Worm (Caenorhabditis elegans) whole organism, L3 larva: ENCODE data around the gene rbm-42.

ENCODE experiments used
- R02D3.7 ChIP-seq: fragments of 150-350 bp; optimal IDR thresholded peaks from 2 replicates; lab custom pipeline; 2014; ENCODE audit warnings: missing biosample characterization, missing genetic modification characterization
- aly-2 ChIP-seq: fragments of 150-350 bp; optimal IDR thresholded peaks from 2 replicates; lab custom pipeline; 2014; ENCODE audit warnings: missing biosample characterization, missing genetic modification characterization
- ama-1 ChIP-seq: fragments of 150-350 bp; optimal IDR thresholded peaks from 2 replicates; lab custom pipeline; 2018
- ceh-16 ChIP-seq: sonication (generic microtip); optimal IDR thresholded peaks from 2 replicates; lab custom pipeline; 2017; ENCODE audit warnings: missing biosample characterization, missing genetic modification characterization
- ceh-28 ChIP-seq: fragments of 150-350 bp; optimal IDR thresholded peaks from 2 replicates; lab custom pipeline; 2014; ENCODE audit warnings: missing biosample characterization, missing genetic modification reagents, missing genetic modification characterization
- ceh-82 ChIP-seq: fragments of 150-350 bp; optimal IDR thresholded peaks from 2 replicates; lab custom pipeline; 2014; ENCODE audit warnings: missing biosample characterization, missing genetic modification characterization
- ceh-9 ChIP-seq: sonication (generic microtip); optimal IDR thresholded peaks from 2 replicates; lab custom pipeline; 2018; ENCODE audit warnings: missing biosample characterization, missing genetic modification characterization
- daf-12 ChIP-seq: fragments of 150-350 bp; optimal IDR thresholded peaks from 2 replicates; lab custom pipeline; 2014; ENCODE audit warnings: missing biosample characterization, missing genetic modification reagents, missing genetic modification characterization
- egl-27 ChIP-seq: sonication (generic microtip); optimal IDR thresholded peaks from 4 replicates; lab custom pipeline; 2017; ENCODE audit warnings: missing biosample characterization, missing genetic modification reagents, missing genetic modification characterization
- egl-5 ChIP-seq: fragments of 150-350 bp; optimal IDR thresholded peaks from 2 replicates; lab custom pipeline; 2017; ENCODE audit warnings: missing biosample characterization, missing genetic modification reagents, missing genetic modification characterization, inconsistent platforms
- elt-1 ChIP-seq: fragments of 150-350 bp; optimal IDR thresholded peaks from 2 replicates; lab custom pipeline; 2014; ENCODE audit warnings: missing biosample characterization, missing genetic modification characterization
- elt-2 ChIP-seq: sonication (generic microtip); optimal IDR thresholded peaks from 2 replicates; lab custom pipeline; 2016; ENCODE audit warnings: missing genetic modification reagents, mild to moderate bottlenecking, missing genetic modification characterization, missing compliant biosample characterization
- elt-3 ChIP-seq, 3 experiments: fragments of 150-350 bp in 1 of 3; sonication (generic microtip) in 2 of 3; optimal IDR thresholded peaks; 2 replicates in 2 of 3; 4 replicates in 1 of 3; lab custom pipeline; 2014 to 2017; ENCODE audit warnings: missing biosample characterization in 3 of 3, missing genetic modification characterization in 3 of 3
- fkh-2 ChIP-seq: fragments of 150-350 bp; optimal IDR thresholded peaks from 2 replicates; lab custom pipeline; 2014; ENCODE audit warnings: missing biosample characterization, missing genetic modification reagents, missing genetic modification characterization
- fos-1 ChIP-seq: fragments of 150-350 bp; optimal IDR thresholded peaks from 2 replicates; lab custom pipeline; 2014; ENCODE audit warnings: missing biosample characterization, missing genetic modification characterization
- hmg-11 ChIP-seq: sonication (generic microtip); optimal IDR thresholded peaks from 2 replicates; lab custom pipeline; 2016; ENCODE audit warnings: missing genetic modification characterization, missing compliant biosample characterization
- jun-1 ChIP-seq: fragments of 150-350 bp; optimal IDR thresholded peaks from 2 replicates; lab custom pipeline; 2014; ENCODE audit warnings: missing biosample characterization, missing genetic modification reagents, missing genetic modification characterization
- lin-15B ChIP-seq: fragments of 150-350 bp; optimal IDR thresholded peaks from 2 replicates; lab custom pipeline; 2014; ENCODE audit warnings: missing biosample characterization, missing genetic modification characterization
- lin-39 ChIP-seq: fragments of 150-350 bp; optimal IDR thresholded peaks from 2 replicates; lab custom pipeline; 2018; ENCODE audit warnings: missing biosample characterization, missing genetic modification reagents, missing genetic modification characterization
- lsy-12 ChIP-seq: sonication (generic microtip); optimal IDR thresholded peaks from 2 replicates; lab custom pipeline; 2016; ENCODE audit warnings: mild to moderate bottlenecking, missing genetic modification characterization, missing compliant biosample characterization
- mdl-1 ChIP-seq: fragments of 150-350 bp; optimal IDR thresholded peaks from 2 replicates; lab custom pipeline; 2014; ENCODE audit warnings: missing biosample characterization, missing genetic modification characterization
- mml-1 ChIP-seq: fragments of 150-350 bp; sonication (generic microtip); optimal IDR thresholded peaks from 3 replicates; lab custom pipeline; 2014; ENCODE audit warnings: missing biosample characterization, missing genetic modification characterization
- nfya-1 ChIP-seq: sonication (generic microtip); optimal IDR thresholded peaks from 2 replicates; lab custom pipeline; 2017; ENCODE audit warnings: missing genetic modification characterization, mild to moderate bottlenecking, missing compliant biosample characterization, antibody characterized with exemption, moderate library complexity; ENCODE audit not compliant: insufficient read depth
- nhr-11 ChIP-seq: fragments of 150-350 bp; optimal IDR thresholded peaks from 2 replicates; lab custom pipeline; 2014; ENCODE audit warnings: missing biosample characterization, missing genetic modification characterization
- nhr-23 ChIP-seq: fragments of 150-350 bp; optimal IDR thresholded peaks from 2 replicates; lab custom pipeline; 2014; ENCODE audit warnings: missing biosample characterization, missing genetic modification reagents, missing genetic modification characterization
- nhr-25 ChIP-seq: sonication (generic microtip); optimal IDR thresholded peaks from 2 replicates; lab custom pipeline; 2017; ENCODE audit warnings: missing biosample characterization, missing genetic modification characterization
- nhr-28 ChIP-seq: fragments of 150-350 bp; optimal IDR thresholded peaks from 2 replicates; lab custom pipeline; 2014; ENCODE audit warnings: missing biosample characterization, missing genetic modification characterization
- nhr-43 ChIP-seq: sonication (generic microtip); optimal IDR thresholded peaks from 2 replicates; lab custom pipeline; 2016; ENCODE audit warnings: mild to moderate bottlenecking, missing genetic modification characterization, missing compliant biosample characterization; ENCODE audit not compliant: poor library complexity, severe bottlenecking
- nhr-76 ChIP-seq: fragments of 150-350 bp; sonication (generic microtip); optimal IDR thresholded peaks from 5 replicates; lab custom pipeline; 2014; ENCODE audit warnings: missing biosample characterization, missing genetic modification characterization
- nhr-77 ChIP-seq: fragments of 150-350 bp; optimal IDR thresholded peaks from 2 replicates; lab custom pipeline; 2014; ENCODE audit warnings: missing biosample characterization, missing genetic modification characterization
- pha-4 ChIP-seq: fragments of 150-350 bp; optimal IDR thresholded peaks from 2 replicates; lab custom pipeline; 2014; ENCODE audit warnings: missing biosample characterization, missing genetic modification reagents, missing genetic modification characterization
- pqm-1 ChIP-seq: fragments of 150-350 bp; optimal IDR thresholded peaks from 2 replicates; lab custom pipeline; 2017; ENCODE audit warnings: missing biosample characterization, missing genetic modification characterization, inconsistent platforms
- skn-1 ChIP-seq: fragments of 150-350 bp; optimal IDR thresholded peaks from 2 replicates; lab custom pipeline; 2014; ENCODE audit warnings: missing biosample characterization, missing genetic modification characterization
- snpc-4 ChIP-seq: fragments of 150-350 bp; optimal IDR thresholded peaks from 2 replicates; lab custom pipeline; 2014; ENCODE audit warnings: missing biosample characterization, missing genetic modification characterization
- tbx-2 ChIP-seq: sonication (generic microtip); optimal IDR thresholded peaks from 2 replicates; lab custom pipeline; 2016; ENCODE audit warnings: mild to moderate bottlenecking, missing genetic modification characterization, missing compliant biosample characterization
- unc-39 ChIP-seq: sonication (generic microtip); optimal IDR thresholded peaks from 4 replicates; lab custom pipeline; 2017; ENCODE audit warnings: missing biosample characterization, missing genetic modification characterization
- unc-62 ChIP-seq: fragments of 150-350 bp; sonication (generic microtip); optimal IDR thresholded peaks from 4 replicates; lab custom pipeline; 2014; ENCODE audit warnings: missing biosample characterization, missing genetic modification reagents, missing genetic modification characterization
- zag-1 ChIP-seq: fragments of 150-350 bp; optimal IDR thresholded peaks from 2 replicates; lab custom pipeline; 2014; ENCODE audit warnings: missing biosample characterization, missing genetic modification characterization
- ztf-11 ChIP-seq: fragments of 150-350 bp; optimal IDR thresholded peaks from 2 replicates; lab custom pipeline; 2014; ENCODE audit warnings: missing biosample characterization, missing genetic modification characterization

rbm-42 gene

DNA sequence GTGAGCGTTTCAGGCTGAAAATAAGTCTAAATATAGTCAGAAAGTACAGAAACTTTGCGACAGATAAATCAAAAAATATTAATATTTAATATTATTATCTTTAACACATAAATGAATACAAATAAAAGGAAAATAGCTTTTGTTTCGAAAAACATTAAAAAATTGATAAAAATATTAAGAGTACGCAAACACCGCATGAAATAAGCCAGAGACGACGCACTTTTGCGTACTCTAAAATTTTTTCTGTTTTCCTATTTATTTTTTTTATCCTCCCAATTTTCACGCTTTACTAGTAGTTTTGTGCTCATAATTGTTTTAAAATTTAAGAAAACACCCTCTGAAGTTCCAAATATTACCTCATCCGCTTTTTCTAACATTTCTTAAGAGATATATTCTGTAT is at the start of gene rbm-42, which contains the start of gene grwd-1:
rbm-42 (minus strand) TSS at position 93 of the 400 bp plus-strand sequence.
grwd-1 (plus strand) TSS at position 328 of the 400 bp plus-strand sequence.
- TF ChIP-seq ceh-28 (tag; lab: Kevin White, UChicago) (no peak), pha-4 (tag; lab: Kevin White, UChicago) (peak; percentile 76), nfya-1 (tag; lab: Kevin White, UChicago) (no peak), ceh-9 (tag; lab: Kevin White, UChicago) (no peak), nhr-43 (tag; lab: Kevin White, UChicago) (no peak), unc-62 (GFP tag; lab: Kevin White, UChicago) (no peak), tbx-2 (tag; lab: Kevin White, UChicago) (no peak), lin-15B (peak; percentile 26), nhr-77 (tag; lab: Kevin White, UChicago) (no peak), pqm-1 (no peak), ama-1 (lab: Kevin White, UChicago) (no peak), skn-1 (tag; lab: Kevin White, UChicago) (no peak), mdl-1 (no peak), unc-39 (tag; lab: Kevin White, UChicago) (no peak), elt-1 (tag; lab: Kevin White, UChicago) (no peak), egl-5 (tag; lab: Kevin White, UChicago) (no peak)

DNA sequence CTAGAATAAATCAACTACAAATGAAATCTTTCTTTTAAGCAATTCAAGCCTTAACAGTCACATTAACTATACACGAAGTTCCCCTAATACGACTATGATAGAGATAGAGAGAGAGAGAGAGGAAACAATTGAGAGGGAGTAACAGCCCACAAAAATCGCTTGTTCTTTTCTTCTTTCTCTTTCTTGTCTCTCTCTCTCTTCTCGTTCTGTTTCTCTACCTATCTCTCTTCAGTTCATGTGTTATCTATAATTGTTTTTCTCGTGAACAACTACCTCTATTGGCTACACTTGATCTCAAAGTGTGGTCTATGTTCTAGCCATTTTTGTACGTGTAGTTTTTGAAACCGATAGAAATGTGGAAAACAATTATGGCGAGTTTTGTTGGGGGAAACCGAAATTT is 49.6 kb upstream of the rbm-42 start:
- no peak for TF ChIP-seq nhr-76 (tag; lab: Kevin White, UChicago)
- peak; percentile 85 for TF ChIP-seq pha-4 (tag; lab: Kevin White, UChicago)
- peak; percentile 44 for TF ChIP-seq nhr-23 (tag; lab: Kevin White, UChicago)
- peak in 1 of 3 experiments; percentile 20 for TF ChIP-seq elt-3 (tag; optimal IDR thresholded peaks at IDR 0.05; lab: Kevin White, UChicago)
- TF ChIP-seq ceh-82 (tag; lab: Kevin White, UChicago) = no peak
- TF ChIP-seq zag-1 = no peak
- no peak for TF ChIP-seq fos-1 (tag; lab: Kevin White, UChicago)
- no peak for TF ChIP-seq ztf-11 (tag; lab: Kevin White, UChicago)
- TF ChIP-seq nhr-11 (tag; lab: Kevin White, UChicago) = no peak
- no peak for TF ChIP-seq daf-12 (tag; lab: Kevin White, UChicago)
- no peak for TF ChIP-seq ceh-9 (tag; lab: Kevin White, UChicago)
- TF ChIP-seq aly-2 = no peak
- TF ChIP-seq unc-39 (tag; lab: Kevin White, UChicago) = no peak
- TF ChIP-seq nhr-25 (tag; lab: Kevin White, UChicago) = peak; percentile 81
- TF ChIP-seq ceh-16 (tag; lab: Kevin White, UChicago) = no peak
- no peak for TF ChIP-seq egl-27 (tag; lab: Kevin White, UChicago)
- no peak for TF ChIP-seq mdl-1
- TF ChIP-seq ama-1 (lab: Kevin White, UChicago) = no peak
- TF ChIP-seq pqm-1 = peak; percentile 89
- TF ChIP-seq nfya-1 (tag; lab: Kevin White, UChicago) = peak; percentile 73
- TF ChIP-seq ceh-28 (tag; lab: Kevin White, UChicago) = peak; percentile 60
- TF ChIP-seq lin-15B = peak; percentile 12
- no peak for TF ChIP-seq lin-39
- peak; percentile 34 for TF ChIP-seq elt-1 (tag; lab: Kevin White, UChicago)
- TF ChIP-seq R02D3.7 (tag; lab: Kevin White, UChicago) = no peak
- peak; percentile 29 for TF ChIP-seq hmg-11 (tag; lab: Kevin White, UChicago)
- TF ChIP-seq mml-1 (tag; lab: Kevin White, UChicago) = no peak
- TF ChIP-seq snpc-4 (tag; lab: Kevin White, UChicago) = peak; percentile 30
- no peak for TF ChIP-seq fkh-2 (tag; lab: Kevin White, UChicago)
- no peak for TF ChIP-seq tbx-2 (tag; lab: Kevin White, UChicago)
- TF ChIP-seq lsy-12 = peak; percentile 48
- peak; percentile 80 for TF ChIP-seq elt-2
- no peak for TF ChIP-seq nhr-28 (tag; lab: Kevin White, UChicago)
- peak; percentile 78 for TF ChIP-seq nhr-43 (tag; lab: Kevin White, UChicago)
- peak; percentile 79 for TF ChIP-seq jun-1 (tag; lab: Kevin White, UChicago)

DNA sequence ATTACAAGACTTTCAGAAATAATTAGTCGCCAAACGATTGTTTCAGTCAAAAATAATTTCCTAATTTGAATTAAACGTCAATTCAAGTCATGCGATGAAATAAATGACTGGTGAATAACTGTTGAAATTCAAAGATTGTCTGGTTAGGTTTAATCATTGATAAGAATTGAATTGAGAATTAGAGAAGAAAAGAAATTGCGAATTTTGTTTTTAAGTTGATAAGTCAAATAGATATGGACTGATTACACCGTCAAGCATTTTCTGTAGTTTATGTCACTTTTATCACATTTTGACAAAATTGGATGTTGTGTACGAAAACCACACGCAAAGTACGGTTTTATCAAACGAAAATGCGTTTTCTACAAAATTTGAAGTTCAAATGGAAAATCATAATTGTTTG is 48.2 kb upstream of the rbm-42 start:
- TF ChIP-seq pha-4 (tag; lab: Kevin White, UChicago) = peak; percentile 76
- peak; percentile 45 for TF ChIP-seq jun-1 (tag; lab: Kevin White, UChicago)
- TF ChIP-seq daf-12 (tag; lab: Kevin White, UChicago) = no peak
- peak; percentile 2 for TF ChIP-seq ceh-28 (tag; lab: Kevin White, UChicago)
- TF ChIP-seq elt-3 (tag; optimal IDR thresholded peaks at IDR 0.05; lab: Kevin White, UChicago) = peak in 2 of 3 experiments; percentile 42 to 64
- peak; percentile 9 for TF ChIP-seq nhr-23 (tag; lab: Kevin White, UChicago)
- TF ChIP-seq elt-2 = peak; percentile 97
- TF ChIP-seq pqm-1 = peak; percentile 98
- no peak for TF ChIP-seq egl-27 (tag; lab: Kevin White, UChicago)
